Worm (Caenorhabditis elegans): Measurements from ENCODE around the gene gba-1.

- no peak for TF ChIP-seq nhr-77 (tag; optimal IDR thresholded peaks at IDR 0.05)
- TF ChIP-seq pqm-1 (tag; optimal IDR thresholded peaks at IDR 0.05) = no peak
- TF ChIP-seq ceh-16 (tag; optimal IDR thresholded peaks at IDR 0.05) = no peak
- no peak for TF ChIP-seq aly-2 (tag; optimal IDR thresholded peaks at IDR 0.05)
- no peak for TF ChIP-seq ztf-11 (tag; optimal IDR thresholded peaks at IDR 0.05)
- TF ChIP-seq elt-2 (tag; optimal IDR thresholded peaks at IDR 0.05) = no peak
- TF ChIP-seq unc-39 (tag; optimal IDR thresholded peaks at IDR 0.05) = no peak
- no peak for TF ChIP-seq fos-1 (tag; optimal IDR thresholded peaks at IDR 0.05)
- TF ChIP-seq snpc-4 (tag; optimal IDR thresholded peaks at IDR 0.05) = no peak
- TF ChIP-seq ztf-4 (tag; optimal IDR thresholded peaks at IDR 0.05) = no peak
- no peak for TF ChIP-seq nhr-43 (tag; optimal IDR thresholded peaks at IDR 0.05; ENCODE audit: poor library complexity, severe bottlenecking)
- TF ChIP-seq ZK546.5 (tag; optimal IDR thresholded peaks at IDR 0.05) = no peak
Measured at ce11 chrII:2170085-2170484, 6.5 kb upstream of the gba-1 start, which contains the start of gene C33C12.12.
